Fruit fly (Drosophila melanogaster) whole organism, wandering third instar larva: Measurements from ENCODE around the gene Ppt2.

Experiments used
- Abd-B ChIP-seq: fragments of >200 bp; optimal IDR thresholded peaks from 2 replicates; lab custom pipeline; 2017; ENCODE audit warnings: missing biosample characterization, missing genetic modification characterization
- CG32264 ChIP-seq: fragments of 200-800 bp; sonication (Bioruptor generic); optimal IDR thresholded peaks from 2 replicates; lab custom pipeline; 2016; ENCODE audit warnings: missing biosample characterization, missing genetic modification characterization
- GATAd ChIP-seq: sonication (Bioruptor generic); optimal IDR thresholded peaks from 2 replicates; lab custom pipeline; 2016; ENCODE audit warnings: missing biosample characterization, missing genetic modification characterization
- Myc ChIP-seq: fragments of >200 bp; optimal IDR thresholded peaks from 2 replicates; lab custom pipeline; 2017
- Sp1 ChIP-seq: fragments of 200-800 bp; sonication (Bioruptor generic); optimal IDR thresholded peaks from 3 replicates; lab custom pipeline; 2019; ENCODE audit warnings: missing biosample characterization, mild to moderate bottlenecking, missing genetic modification characterization, moderate library complexity
- brk ChIP-seq: fragments of 200-800 bp; sonication (Bioruptor generic); optimal IDR thresholded peaks from 2 replicates; lab custom pipeline; 2016; ENCODE audit warnings: missing biosample characterization, mild to moderate bottlenecking, missing genetic modification characterization
- dmrt93B ChIP-seq: fragments of 200-800 bp; sonication (Bioruptor generic); optimal IDR thresholded peaks from 2 replicates; lab custom pipeline; 2018; ENCODE audit warnings: missing biosample characterization, mild to moderate bottlenecking, missing genetic modification characterization
- dsf ChIP-seq: sonication (Bioruptor generic); optimal IDR thresholded peaks from 2 replicates; lab custom pipeline; 2016; ENCODE audit warnings: missing biosample characterization, missing genetic modification characterization, borderline replicate concordance
- fru ChIP-seq: fragments of 200-800 bp; sonication (Bioruptor generic); optimal IDR thresholded peaks from 3 replicates; lab custom pipeline; 2016; ENCODE audit warnings: missing biosample characterization, mild to moderate bottlenecking, missing genetic modification characterization
- h ChIP-seq: fragments of 200-800 bp; sonication (Bioruptor generic); optimal IDR thresholded peaks from 3 replicates; lab custom pipeline; 2016; ENCODE audit warnings: missing biosample characterization, mild to moderate bottlenecking, missing genetic modification characterization
- lola ChIP-seq: fragments of >200 bp; optimal IDR thresholded peaks from 2 replicates; lab custom pipeline; 2017; ENCODE audit warnings: missing biosample characterization, missing genetic modification characterization
- pan ChIP-seq: fragments of >200 bp; optimal IDR thresholded peaks from 2 replicates; lab custom pipeline; 2017
- psq ChIP-seq: fragments of 200-800 bp; sonication (Bioruptor generic); optimal IDR thresholded peaks from 3 replicates; lab custom pipeline; 2017; ENCODE audit warnings: missing biosample characterization, mild to moderate bottlenecking, missing genetic modification characterization, moderate library complexity
- sv ChIP-seq: fragments of 200-800 bp; sonication (Bioruptor generic); optimal IDR thresholded peaks from 3 replicates; lab custom pipeline; 2016; ENCODE audit warnings: missing biosample characterization, missing genetic modification characterization

- no peak for TF ChIP-seq dmrt93B (GFP tag; lab: Kevin White, UChicago)
- TF ChIP-seq psq (GFP tag; lab: Kevin White, UChicago): no peak
- TF ChIP-seq CG32264 (GFP tag; lab: Kevin White, UChicago): no peak
- TF ChIP-seq Sp1 (GFP tag; lab: Kevin White, UChicago): no peak
- TF ChIP-seq h (GFP tag; lab: Kevin White, UChicago): no peak
- no peak for TF ChIP-seq GATAd (GFP tag; lab: Kevin White, UChicago)
- no peak for TF ChIP-seq lola (GFP tag; lab: Kevin White, UChicago)
- no peak for TF ChIP-seq fru (GFP tag; lab: Kevin White, UChicago)
- TF ChIP-seq pan (lab: Kevin White, UChicago): no peak
- TF ChIP-seq Abd-B (GFP tag; lab: Kevin White, UChicago): no peak
- TF ChIP-seq sv (GFP tag; lab: Kevin White, UChicago): no peak
- TF ChIP-seq brk: no peak
- no peak for TF ChIP-seq Myc (lab: Kevin White, UChicago)
- no peak for TF ChIP-seq dsf (GFP tag; lab: Kevin White, UChicago)
Observed at dm6 chr2L:11243912-11244311, 36.2 kb upstream of the Ppt2 start.
